Worm (Caenorhabditis elegans) whole organism, L1 larva: Measurements from ENCODE around the gene F07E5.7.

Source experiments
- lin-13 ChIP-seq: fragments of 150-350 bp; optimal IDR thresholded peaks from 2 replicates; lab custom pipeline; 2014; ENCODE audit warnings: missing biosample characterization, missing genetic modification reagents, missing genetic modification characterization
- nhr-11 ChIP-seq: fragments of 150-350 bp; optimal IDR thresholded peaks from 2 replicates; lab custom pipeline; 2014; ENCODE audit warnings: missing biosample characterization, missing genetic modification characterization

ce11 chrII:2087206-2087605, 15.9 kb upstream of the F07E5.7 start:
- no peak for TF ChIP-seq nhr-11 (tag; lab: Kevin White, UChicago)
- TF ChIP-seq lin-13 (GFP tag; lab: Kevin White, UChicago) = no peak
